Fruit fly (Drosophila melanogaster) whole organism, adult: ENCODE data around the gene CG43055.

Experiments used
- CG11617 ChIP-seq: fragments of 200-800 bp; sonication (Bioruptor generic); optimal IDR thresholded peaks from 2 replicates; lab custom pipeline; 2017; ENCODE audit warnings: mild to moderate bottlenecking, missing biosample characterization, missing genetic modification reagents, missing genetic modification characterization
- CG14711 ChIP-seq: fragments of 200-800 bp; sonication (Bioruptor generic); optimal IDR thresholded peaks from 2 replicates; lab custom pipeline; 2018; ENCODE audit warnings: missing biosample characterization, mild to moderate bottlenecking, missing genetic modification characterization, moderate library complexity
- CG1620 ChIP-seq: fragments of 200-800 bp; sonication (Bioruptor generic); optimal IDR thresholded peaks from 2 replicates; lab custom pipeline; 2016; ENCODE audit warnings: missing biosample characterization, missing genetic modification characterization
- CG33017 ChIP-seq: fragments of 200-800 bp; sonication (Bioruptor generic); optimal IDR thresholded peaks from 2 replicates; lab custom pipeline; 2018; ENCODE audit warnings: missing biosample characterization, mild to moderate bottlenecking, missing genetic modification characterization, moderate library complexity
- CG7045 ChIP-seq: fragments of 200-800 bp; sonication (Bioruptor generic); optimal IDR thresholded peaks from 2 replicates; lab custom pipeline; 2017; ENCODE audit warnings: missing biosample characterization, mild to moderate bottlenecking, missing genetic modification characterization
- CG7101 ChIP-seq: fragments of 200-800 bp; sonication (Bioruptor generic); optimal IDR thresholded peaks from 2 replicates; lab custom pipeline; 2018; ENCODE audit warnings: missing biosample characterization, mild to moderate bottlenecking, missing genetic modification characterization, moderate library complexity
- Clk ChIP-seq: fragments of 200-800 bp; sonication (Bioruptor generic); optimal IDR thresholded peaks from 2 replicates; lab custom pipeline; 2017; ENCODE audit warnings: missing biosample characterization, missing genetic modification characterization
- Hr96 ChIP-seq: fragments of 200-800 bp; sonication (Bioruptor generic); optimal IDR thresholded peaks from 2 replicates; lab custom pipeline; 2016; ENCODE audit warnings: missing biosample characterization, missing genetic modification characterization
- Mnt ChIP-seq: fragments of 200-800 bp; sonication (Bioruptor generic); optimal IDR thresholded peaks from 2 replicates; lab custom pipeline; 2016; ENCODE audit warnings: missing biosample characterization, mild to moderate bottlenecking, missing genetic modification characterization
- cic ChIP-seq: fragments of 200-800 bp; sonication (Bioruptor generic); optimal IDR thresholded peaks from 2 replicates; lab custom pipeline; 2017; ENCODE audit warnings: missing biosample characterization, mild to moderate bottlenecking, missing genetic modification characterization, moderate library complexity
- kay ChIP-seq: fragments of 200-800 bp; sonication (Bioruptor generic); peaks from one replicate; lab custom pipeline; 2016; ENCODE audit warnings: missing biosample characterization, missing genetic modification characterization, borderline replicate concordance
- toe ChIP-seq: fragments of 200-800 bp; sonication (Bioruptor generic); optimal IDR thresholded peaks from 2 replicates; lab custom pipeline; 2016; ENCODE audit warnings: missing biosample characterization, missing genetic modification characterization

DNA sequence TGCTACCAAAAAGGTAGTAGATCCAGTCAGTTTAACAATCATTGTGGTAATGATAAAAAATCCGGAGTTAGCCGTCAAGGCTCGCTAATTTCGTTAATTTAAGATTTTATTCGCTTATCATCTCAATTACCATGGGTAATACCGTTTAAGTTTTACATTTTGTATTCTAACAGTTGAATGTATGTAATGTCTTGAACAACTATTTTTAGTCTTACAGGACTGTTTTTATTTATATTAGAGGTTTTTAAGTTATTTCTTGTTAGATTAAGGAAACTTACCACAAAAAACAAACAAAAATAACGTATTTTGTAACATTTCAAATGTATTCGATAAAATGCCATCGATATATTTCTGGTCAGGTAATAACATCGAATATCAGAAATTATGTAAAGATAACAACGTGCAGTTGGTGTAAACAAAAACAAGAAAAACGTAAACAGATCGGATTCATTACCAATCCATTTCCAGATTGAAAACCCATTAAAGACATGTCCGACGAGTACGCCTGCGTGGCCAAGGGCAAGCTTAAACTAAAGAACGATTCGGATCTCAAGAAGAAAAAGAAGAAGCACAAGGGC lies 31.1 kb downstream of the CG43055 start, which contains the start of the genes Sfp24F and CG15432:
- TF ChIP-seq Hr96 (GFP tag; lab: Kevin White, UChicago) = no peak
- TF ChIP-seq Mnt = no peak
- no peak for TF ChIP-seq CG14711 (tag; lab: Kevin White, UChicago)
- no peak for TF ChIP-seq kay (GFP tag; lab: Kevin White, UChicago)
- TF ChIP-seq CG1620 = no peak
- TF ChIP-seq CG7045 = no peak
- no peak for TF ChIP-seq toe
- TF ChIP-seq CG7101 (tag; lab: Kevin White, UChicago) = no peak
- no peak for TF ChIP-seq Clk (GFP tag; lab: Kevin White, UChicago)
- TF ChIP-seq CG11617 (GFP tag; lab: Kevin White, UChicago) = no peak
- TF ChIP-seq cic (GFP tag; lab: Kevin White, UChicago) = no peak
- TF ChIP-seq CG33017 = no peak
